Worm (Caenorhabditis elegans) whole organism, dauer: ENCODE data around the gene oef-1.

Experiments used
- unc-62 ChIP-seq: sonication (generic microtip); optimal IDR thresholded peaks from 2 replicates; lab custom pipeline; 2017; ENCODE audit warnings: missing biosample characterization, missing genetic modification reagents, missing genetic modification characterization

Gene oef-1

ce11 chrIV:7547843-7548578 lies at the start of gene oef-1, which contains the start of gene cdd-2:
TSS of gene oef-1 (plus strand) at chrIV:7548417.
TSS of gene cdd-2 (minus strand) at chrIV:7547893.
- no peak for TF ChIP-seq unc-62 (GFP tag; lab: Kevin White, UChicago)

DNA sequence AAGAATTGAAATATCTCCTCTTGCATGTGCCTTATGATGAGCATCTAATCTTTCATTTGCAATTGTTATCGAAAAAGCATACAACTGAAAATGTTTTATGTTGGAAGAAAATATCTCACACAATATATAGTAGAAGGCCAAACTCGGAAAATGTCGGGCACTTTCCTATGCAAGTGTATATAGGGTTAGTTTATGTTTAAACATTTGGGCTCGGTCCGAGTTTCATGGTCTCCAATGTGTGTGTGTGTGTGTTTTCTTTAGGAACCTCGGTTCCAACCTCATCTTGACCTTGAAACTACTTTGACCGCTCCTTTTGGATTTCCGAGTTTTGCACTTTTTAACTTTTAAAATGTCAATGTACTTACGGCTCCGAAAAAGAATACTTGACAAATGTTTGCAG lies 48.9 kb upstream of the oef-1 start:
- TF ChIP-seq unc-62 (GFP tag; lab: Kevin White, UChicago): no peak

DNA sequence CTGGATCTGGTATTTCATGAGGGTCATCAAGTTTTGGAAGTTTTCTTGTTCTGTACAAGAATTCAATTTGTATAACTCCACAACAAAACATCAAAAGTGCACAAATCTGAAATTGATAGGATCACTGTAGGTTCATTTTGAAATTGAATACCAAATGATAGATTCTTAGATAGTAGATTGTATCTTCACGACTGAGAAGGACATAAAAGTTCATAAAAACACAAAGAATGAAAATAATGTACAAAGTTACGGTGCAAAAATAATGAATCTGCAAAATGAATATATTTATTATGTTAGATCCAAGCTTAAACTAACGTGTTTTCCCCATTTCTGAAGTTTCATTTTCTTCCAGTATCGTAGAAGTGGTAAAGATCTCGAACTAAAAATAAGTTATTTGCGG lies 47.3 kb upstream of the oef-1 start:
- TF ChIP-seq unc-62 (GFP tag; lab: Kevin White, UChicago): no peak

DNA sequence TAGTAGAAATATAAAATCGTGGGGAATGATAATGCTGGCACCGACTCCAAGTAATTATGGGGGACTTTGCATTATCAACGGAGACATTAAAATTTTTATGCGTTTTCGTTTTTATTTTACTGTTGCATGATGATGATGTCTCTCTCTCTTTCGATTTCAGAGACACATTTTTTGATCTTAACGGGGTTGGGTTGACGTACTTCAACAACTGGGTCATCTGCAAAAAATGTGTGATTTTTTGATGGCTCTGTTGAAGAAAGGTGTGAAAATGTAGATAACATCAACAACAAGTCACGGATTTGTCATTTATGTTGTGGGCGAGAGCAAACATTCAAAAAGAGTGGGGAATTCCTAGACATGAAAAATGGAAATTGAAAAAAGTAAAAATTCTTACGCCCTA lies 46.9 kb upstream of the oef-1 start, which contains the start of gene F55G1.15:
TSS of gene F55G1.15 (minus strand) at position 101 of the 400 bp plus-strand sequence.
- no peak for TF ChIP-seq unc-62 (GFP tag; lab: Kevin White, UChicago)

DNA sequence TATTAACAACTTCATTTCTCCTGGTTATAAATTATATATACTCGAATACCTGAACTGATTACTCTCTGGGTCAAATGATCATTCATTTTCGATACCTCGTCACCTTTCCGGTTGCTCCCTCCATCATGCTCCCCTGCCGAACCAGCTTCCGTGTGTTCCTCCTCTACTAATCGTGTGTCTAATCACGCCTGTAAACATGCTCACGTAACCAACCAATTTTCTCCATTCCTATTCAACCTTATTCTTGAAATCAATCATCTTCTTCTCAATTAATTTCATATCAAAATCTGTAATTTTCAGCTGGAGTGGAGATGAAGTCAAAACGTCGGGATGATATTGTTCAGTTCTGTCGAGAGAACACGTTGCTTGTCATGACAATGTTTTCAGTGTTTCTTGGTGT lies 44.9 kb upstream of the oef-1 start, which contains the start of gene glt-6:
TSS of gene glt-6 (plus strand) at position 301 of the 400 bp plus-strand sequence.
- TF ChIP-seq unc-62 (GFP tag; lab: Kevin White, UChicago): no peak

DNA sequence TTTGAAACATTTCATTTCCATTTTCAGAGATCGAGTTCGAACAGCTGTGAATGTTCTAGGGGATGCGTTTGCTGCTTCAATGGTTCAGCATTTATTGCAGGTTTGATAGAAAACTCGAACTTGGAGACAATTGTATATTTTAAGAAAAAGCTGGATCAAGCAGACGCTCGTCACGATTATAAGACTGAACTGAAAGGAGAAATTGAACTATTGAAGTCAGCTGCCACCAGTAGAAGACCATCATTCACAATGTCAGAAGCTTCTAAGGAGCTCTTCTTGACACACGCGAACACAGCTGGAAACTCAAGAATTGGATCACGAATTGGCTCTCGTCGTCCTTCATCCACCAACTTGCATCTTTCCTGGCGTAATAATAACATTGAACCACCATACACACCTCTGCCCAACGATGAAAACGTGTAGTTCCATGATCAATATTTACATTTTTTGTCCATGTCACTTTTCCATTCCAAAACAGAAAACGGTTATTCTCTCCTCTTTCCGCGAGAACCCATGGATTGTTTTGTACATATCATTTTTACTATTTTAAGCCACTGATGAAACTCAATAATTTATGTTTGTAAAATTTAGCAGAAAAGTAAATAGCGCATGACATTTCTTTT lies 42.2 kb upstream of the oef-1 start:
- no peak for TF ChIP-seq unc-62 (GFP tag; lab: Kevin White, UChicago)

DNA sequence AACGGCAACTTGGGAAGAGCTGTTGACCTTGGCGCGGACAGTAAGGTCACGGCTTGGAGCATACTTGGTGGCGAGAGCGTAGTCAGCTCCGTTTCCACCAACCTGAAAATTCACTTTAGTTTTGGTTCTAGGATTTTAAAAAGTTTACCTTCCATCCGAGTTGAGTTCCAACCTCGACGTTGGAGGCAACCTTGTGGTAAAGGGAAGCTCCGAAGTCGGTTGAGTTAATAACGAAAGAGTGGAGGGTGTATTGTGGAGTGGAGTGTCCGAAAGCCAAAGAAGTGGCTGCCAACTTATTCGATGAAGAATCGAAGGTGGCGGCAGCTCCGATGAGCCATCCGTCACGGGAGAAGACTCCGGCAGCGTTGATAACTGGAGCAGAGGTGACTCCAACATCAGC lies 41.5 kb upstream of the oef-1 start:
- no peak for TF ChIP-seq unc-62 (GFP tag; lab: Kevin White, UChicago)

DNA sequence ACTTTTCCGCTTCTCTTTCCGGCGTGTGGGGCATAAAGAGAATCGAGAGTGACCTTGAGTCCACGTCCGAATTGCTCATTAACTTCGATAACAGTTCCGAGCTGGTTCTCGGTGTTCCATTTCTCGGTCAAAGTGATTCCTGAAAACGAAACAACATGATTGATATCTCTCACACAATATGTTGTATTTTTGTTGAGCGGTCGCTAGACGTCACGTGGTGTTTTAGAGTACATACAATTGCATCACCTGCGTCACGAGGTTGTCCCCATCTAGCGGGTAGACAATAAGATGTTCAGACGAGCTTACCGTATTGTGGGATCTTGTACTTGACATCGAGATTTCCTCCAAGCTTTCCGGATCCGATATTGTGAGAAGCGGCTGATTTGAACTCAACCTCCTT lies 40.9 kb upstream of the oef-1 start:
- no peak for TF ChIP-seq unc-62 (GFP tag; lab: Kevin White, UChicago)

- TF ChIP-seq unc-62 (GFP tag; lab: Kevin White, UChicago): no peak
Observed at ce11 chrIV:7507841-7508509, 40.2 kb upstream of the oef-1 start, which contains the start of the genes vdac-1 and R05G6.5. TSS of gene vdac-1 (minus strand) at chrIV:7507891. TSS of gene R05G6.5 (plus strand) at chrIV:7508367.

ce11 chrIV:7508850-7509249 lies 39.4 kb upstream of the oef-1 start:
- no peak for TF ChIP-seq unc-62 (GFP tag; lab: Kevin White, UChicago)

DNA sequence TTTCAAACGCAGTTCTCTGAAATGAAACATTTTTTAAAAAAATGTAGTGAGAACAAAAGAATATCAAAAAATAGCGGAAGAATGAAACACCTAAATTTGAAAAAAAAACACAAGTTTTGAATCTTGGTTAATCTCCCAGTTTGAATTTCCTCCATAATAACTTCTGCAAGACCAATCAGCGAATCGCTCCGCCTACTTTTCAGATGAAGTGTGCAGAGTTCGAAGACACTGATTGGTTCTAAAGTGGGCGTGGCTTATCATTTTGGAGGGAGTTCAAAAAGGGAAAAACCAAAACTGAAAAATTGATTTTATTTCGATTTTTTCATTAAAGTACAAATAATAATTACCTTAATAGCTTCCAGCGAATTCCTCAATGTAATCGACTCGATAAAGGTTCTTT lies 37.4 kb upstream of the oef-1 start:
- TF ChIP-seq unc-62 (GFP tag; lab: Kevin White, UChicago): no peak

- TF ChIP-seq unc-62 (GFP tag; lab: Kevin White, UChicago): no peak
Observed at ce11 chrIV:7512617-7513233, 35.5 kb upstream of the oef-1 start, which contains the start of the genes plc-4 and R05G6.4. TSS of gene plc-4 (minus strand) at chrIV:7512667. TSS of gene R05G6.4 (plus strand) at chrIV:7513233.

- TF ChIP-seq unc-62 (GFP tag; lab: Kevin White, UChicago): no peak
Observed at ce11 chrIV:7516167-7516566, 32.0 kb upstream of the oef-1 start, which contains the start of the genes R05G6.9 and R05G6.3. TSS of gene R05G6.9 (minus strand) at chrIV:7516267. TSS of gene R05G6.3 (plus strand) at chrIV:7516552.

- no peak for TF ChIP-seq unc-62 (GFP tag; lab: Kevin White, UChicago)
Observed at ce11 chrIV:7520258-7520657, 28.0 kb upstream of the oef-1 start.

DNA sequence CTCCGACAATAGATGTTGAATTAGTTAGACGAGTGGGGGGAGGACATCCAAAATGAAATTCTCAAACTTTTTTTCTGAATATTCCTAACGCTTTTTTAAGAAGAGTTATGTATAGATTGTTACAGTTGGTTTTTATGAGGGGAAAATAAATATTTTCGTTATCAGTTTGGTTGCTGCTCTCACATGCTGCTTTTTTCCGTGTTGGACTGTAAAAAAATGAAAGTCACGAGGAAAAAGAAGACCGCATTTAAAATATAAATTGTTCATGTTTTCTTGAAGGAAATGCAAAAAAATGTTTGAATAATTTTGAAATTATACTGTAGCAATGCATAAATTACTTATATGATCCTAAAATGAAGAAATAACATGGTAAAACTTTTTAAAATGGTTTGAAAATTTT lies 27.4 kb upstream of the oef-1 start:
- no peak for TF ChIP-seq unc-62 (GFP tag; lab: Kevin White, UChicago)
